Fruit fly (Drosophila melanogaster) Kc167 (cell line): ENCODE data around the gene Fpgs2.

Experiments
- Sin3A ChIP-seq: fragments of >200 bp; optimal IDR thresholded peaks from 2 replicates; lab custom pipeline; 2018; ENCODE audit warnings: missing external identifiers
- h ChIP-seq: fragments of >200 bp; optimal IDR thresholded peaks from 3 replicates; lab custom pipeline; 2018; ENCODE audit warnings: missing external identifiers

dm6 chr2L:3877011-3877410 is 37.1 kb downstream of the Fpgs2 start:
- TF ChIP-seq h, result no peak
- TF ChIP-seq Sin3A (lab: Kevin White, UChicago), result no peak
